Fruit fly (Drosophila melanogaster) whole organism, embryonic: ENCODE measurements around the gene CG18596.

Source experiments
- Adf1 ChIP-seq: fragments of 200-800 bp; sonication (Bioruptor generic); IDR thresholded peaks from 2 replicates; pipeline ENCODE4 v1.3.6; 2022; ENCODE audit warnings: missing biosample characterization, missing genetic modification characterization
- Atf6 ChIP-seq: fragments of 200-800 bp; sonication (Bioruptor generic); IDR thresholded peaks from 2 replicates; pipeline ENCODE4 v1.3.6; 2022; ENCODE audit warnings: missing biosample characterization, missing genetic modification characterization
- CG10366 ChIP-seq: fragments of 200-800 bp; sonication (Bioruptor generic); IDR thresholded peaks from 2 replicates; pipeline ENCODE4 v1.3.6; 2022; ENCODE audit warnings: missing biosample characterization, missing genetic modification characterization
- CG10565 ChIP-seq: fragments of 200-800 bp; sonication (Bioruptor generic); optimal IDR thresholded peaks from 3 replicates; lab custom pipeline; 2016; ENCODE audit warnings: missing biosample characterization, mild to moderate bottlenecking, missing genetic modification characterization
- CG12391 ChIP-seq: fragments of 200-800 bp; sonication (Bioruptor generic); optimal IDR thresholded peaks from 3 replicates; lab custom pipeline; 2018; ENCODE audit warnings: missing biosample characterization, mild to moderate bottlenecking, missing genetic modification characterization, moderate library complexity
- CG13287 ChIP-seq: fragments of 200-800 bp; sonication (Bioruptor generic); IDR thresholded peaks from 2 replicates; pipeline ENCODE4 v1.3.6; 2022; ENCODE audit warnings: missing biosample characterization, missing genetic modification characterization; ENCODE audit not compliant: partially characterized antibody
- CG14965 ChIP-seq: fragments of 200-800 bp; sonication (Bioruptor generic); optimal IDR thresholded peaks from 2 replicates; lab custom pipeline; 2016; ENCODE audit warnings: missing biosample characterization, missing genetic modification characterization, borderline replicate concordance
- CG15011 ChIP-seq: fragments of 200-800 bp; sonication (Bioruptor generic); optimal IDR thresholded peaks from 3 replicates; lab custom pipeline; 2018; ENCODE audit warnings: missing biosample characterization, mild to moderate bottlenecking, missing genetic modification characterization
- CG16779 ChIP-seq: fragments of 200-800 bp; sonication (Bioruptor generic); IDR thresholded peaks from 2 replicates; pipeline ENCODE4 v1.3.6; 2022; ENCODE audit warnings: missing biosample characterization, missing genetic modification characterization
- CG17328 ChIP-seq: fragments of 200-800 bp; sonication (Bioruptor generic); IDR thresholded peaks from 2 replicates; pipeline ENCODE4 v1.3.6; 2022; ENCODE audit warnings: missing biosample characterization, missing genetic modification characterization
- CG18011 ChIP-seq: fragments of 200-800 bp; sonication (Bioruptor generic); optimal IDR thresholded peaks from 2 replicates; lab custom pipeline; 2017; ENCODE audit warnings: missing biosample characterization, missing genetic modification characterization, mild to moderate bottlenecking, moderate library complexity, missing genotype
- CG30403 ChIP-seq: fragments of 200-800 bp; sonication (Bioruptor generic); optimal IDR thresholded peaks from 3 replicates; lab custom pipeline; 2016; ENCODE audit warnings: missing biosample characterization, missing genetic modification characterization
- CG42726 ChIP-seq: fragments of 200-800 bp; sonication (Bioruptor generic); IDR thresholded peaks from 2 replicates; pipeline ENCODE4 v1.3.6; 2022; ENCODE audit warnings: missing biosample characterization, missing genetic modification characterization; ENCODE audit not compliant: partially characterized antibody
- CG43689 ChIP-seq: fragments of 200-800 bp; sonication (Bioruptor generic); IDR thresholded peaks from 2 replicates; pipeline ENCODE4 v1.3.6; 2022; ENCODE audit warnings: missing biosample characterization, missing genetic modification characterization
- CG4707 ChIP-seq: fragments of 200-800 bp; sonication (Bioruptor generic); optimal IDR thresholded peaks from 2 replicates; lab custom pipeline; 2018; ENCODE audit warnings: missing biosample characterization, mild to moderate bottlenecking, missing genetic modification characterization, moderate library complexity
- CG4854 ChIP-seq: fragments of 200-800 bp; sonication (Bioruptor generic); optimal IDR thresholded peaks from 2 replicates; lab custom pipeline; 2016; ENCODE audit warnings: missing biosample characterization, missing genetic modification characterization, inconsistent platforms
- CG5953 ChIP-seq: fragments of 200-800 bp; sonication (Bioruptor generic); IDR thresholded peaks from 2 replicates; pipeline ENCODE4 v1.3.6; 2022; ENCODE audit warnings: missing biosample characterization, missing genetic modification characterization
- CG9932 ChIP-seq: fragments of 200-800 bp; sonication (Bioruptor generic); IDR thresholded peaks from 2 replicates; pipeline ENCODE4 v1.3.6; 2022; ENCODE audit warnings: missing biosample characterization, missing genetic modification characterization
- CoRest ChIP-seq: fragments of 200-800 bp; sonication (Bioruptor generic); optimal IDR thresholded peaks from 3 replicates; lab custom pipeline; 2018; ENCODE audit warnings: missing biosample characterization, mild to moderate bottlenecking, missing genetic modification characterization, moderate library complexity
- Dbx ChIP-seq: fragments of 200-800 bp; sonication (Bioruptor generic); IDR thresholded peaks from 3 replicates; pipeline ENCODE4 v1.3.6; 2022; ENCODE audit warnings: missing biosample characterization, missing genetic modification characterization
- Dp ChIP-seq: fragments of 200-800 bp; sonication (Bioruptor generic); optimal IDR thresholded peaks from 2 replicates; lab custom pipeline; 2018; ENCODE audit warnings: missing biosample characterization, mild to moderate bottlenecking, missing genetic modification characterization, moderate library complexity
- Drgx ChIP-seq: fragments of 200-800 bp; sonication (Bioruptor generic); IDR thresholded peaks from 2 replicates; pipeline ENCODE4 v1.3.6; 2022; ENCODE audit warnings: missing biosample characterization, missing genetic modification characterization
- Ets65A ChIP-seq: fragments of 200-800 bp; sonication (Bioruptor generic); peaks from one replicate; lab custom pipeline; 2016; ENCODE audit warnings: missing biosample characterization, missing genetic modification characterization
- GATAe ChIP-seq: fragments of 200-800 bp; sonication (Bioruptor generic); conservative IDR thresholded peaks from 2 replicates; pipeline ENCODE4 v1.3.6; 2022; ENCODE audit warnings: missing biosample characterization, missing genetic modification characterization
- H2.0 ChIP-seq: fragments of 200-800 bp; sonication (Bioruptor generic); IDR thresholded peaks from 2 replicates; pipeline ENCODE4 v1.3.6; 2022; ENCODE audit warnings: missing biosample characterization, missing genetic modification characterization
- HLH3B ChIP-seq: fragments of 200-800 bp; sonication (Bioruptor generic); IDR thresholded peaks from 2 replicates; pipeline ENCODE4 v1.3.6; 2022; ENCODE audit warnings: missing biosample characterization, missing genetic modification characterization
- HLHmδ ChIP-seq: fragments of 200-800 bp; sonication (Bioruptor generic); optimal IDR thresholded peaks from 2 replicates; lab custom pipeline; 2018; ENCODE audit warnings: missing biosample characterization, mild to moderate bottlenecking, missing genetic modification characterization, moderate library complexity
- Hr51 ChIP-seq, 2 experiments: fragments of 200-800 bp; sonication (Bioruptor generic); optimal IDR thresholded peaks; 2 replicates in 1 of 2; 3 replicates in 1 of 2; lab custom pipeline; 2016 to 2018; ENCODE audit warnings: missing biosample characterization in 2 of 2, missing genetic modification characterization in 2 of 2, mild to moderate bottlenecking in 1 of 2, moderate library complexity in 1 of 2
- Neu2 ChIP-seq: fragments of 200-800 bp; sonication (Bioruptor generic); optimal IDR thresholded peaks from 3 replicates; lab custom pipeline; 2016; ENCODE audit warnings: missing biosample characterization, missing genetic modification characterization, borderline replicate concordance
- Opbp ChIP-seq: fragments of 200-800 bp; sonication (Bioruptor generic); IDR thresholded peaks from 3 replicates; pipeline ENCODE4 v1.3.6; 2022; ENCODE audit warnings: missing biosample characterization, missing genetic modification characterization; ENCODE audit not compliant: partially characterized antibody
- Sin3A ChIP-seq: fragments of >200 bp; optimal IDR thresholded peaks from 2 replicates; lab custom pipeline; 2018
- Sry-β ChIP-seq: fragments of 200-800 bp; sonication (Bioruptor generic); optimal IDR thresholded peaks from 2 replicates; lab custom pipeline; 2018; ENCODE audit warnings: missing biosample characterization, mild to moderate bottlenecking, missing genetic modification characterization, moderate library complexity
- ara ChIP-seq: fragments of 200-800 bp; sonication (Bioruptor generic); IDR thresholded peaks from 2 replicates; pipeline ENCODE4 v1.3.6; 2022; ENCODE audit warnings: missing biosample characterization, missing genetic modification characterization
- ato ChIP-seq: fragments of 200-800 bp; sonication (Bioruptor generic); IDR thresholded peaks from 2 replicates; pipeline ENCODE4 v1.3.6; 2022; ENCODE audit warnings: missing biosample characterization, missing genetic modification characterization; ENCODE audit not compliant: partially characterized antibody
- chif ChIP-seq, 2 experiments: fragments of 200-800 bp; sonication (Bioruptor generic); optimal IDR thresholded peaks; 3 replicates each; lab custom pipeline; 2016; ENCODE audit warnings: missing biosample characterization in 2 of 2, missing genetic modification characterization in 2 of 2
- chn ChIP-seq: fragments of 200-800 bp; sonication (Bioruptor generic); optimal IDR thresholded peaks from 2 replicates; lab custom pipeline; 2016; ENCODE audit warnings: missing biosample characterization, missing genetic modification characterization
- dati ChIP-seq: fragments of 200-800 bp; sonication (Bioruptor generic); IDR thresholded peaks from 2 replicates; pipeline ENCODE4 v1.3.6; 2022; ENCODE audit warnings: missing biosample characterization, missing genetic modification characterization
- gcm2 ChIP-seq: fragments of 200-800 bp; sonication (Bioruptor generic); optimal IDR thresholded peaks from 2 replicates; lab custom pipeline; 2016; ENCODE audit warnings: missing biosample characterization, missing genetic modification characterization
- gro ChIP-seq: fragments of 200-800 bp; sonication (Bioruptor generic); optimal IDR thresholded peaks from 2 replicates; lab custom pipeline; 2016; ENCODE audit warnings: missing biosample characterization, missing genetic modification characterization
- gsb ChIP-seq: fragments of 200-800 bp; sonication (Bioruptor generic); IDR thresholded peaks from 2 replicates; pipeline ENCODE4 v1.3.6; 2022; ENCODE audit warnings: missing biosample characterization, missing genetic modification characterization
- h ChIP-seq: fragments of >200 bp; optimal IDR thresholded peaks from 2 replicates; lab custom pipeline; 2017
- luna ChIP-seq: fragments of 200-800 bp; sonication (Bioruptor generic); optimal IDR thresholded peaks from 2 replicates; lab custom pipeline; 2016; ENCODE audit warnings: missing biosample characterization, missing genetic modification characterization
- peb ChIP-seq: fragments of 200-800 bp; sonication (Bioruptor generic); IDR thresholded peaks from 2 replicates; pipeline ENCODE4 v1.3.6; 2022; ENCODE audit warnings: missing biosample characterization, missing genetic modification characterization
- pho ChIP-seq: fragments of 200-800 bp; sonication (Bioruptor generic); optimal IDR thresholded peaks from 2 replicates; lab custom pipeline; 2016; ENCODE audit warnings: missing biosample characterization, missing genetic modification characterization
- psq ChIP-seq: fragments of 200-800 bp; sonication (Bioruptor generic); optimal IDR thresholded peaks from 2 replicates; lab custom pipeline; 2017; ENCODE audit warnings: missing biosample characterization, missing genetic modification characterization
- row ChIP-seq: fragments of 200-800 bp; sonication (Bioruptor generic); IDR thresholded peaks from 3 replicates; pipeline ENCODE4 v1.3.6; 2022; ENCODE audit warnings: missing biosample characterization, missing genetic modification characterization
- sima ChIP-seq: fragments of 200-800 bp; sonication (Bioruptor generic); optimal IDR thresholded peaks from 2 replicates; lab custom pipeline; 2016; ENCODE audit warnings: missing biosample characterization, missing genetic modification characterization
- slp2 ChIP-seq: fragments of 200-800 bp; sonication (Bioruptor generic); optimal IDR thresholded peaks from 2 replicates; lab custom pipeline; 2016; ENCODE audit warnings: missing biosample characterization, missing genetic modification characterization
- so ChIP-seq: fragments of 200-800 bp; sonication (Bioruptor generic); IDR thresholded peaks from 3 replicates; pipeline ENCODE4 v1.3.6; 2022; ENCODE audit warnings: missing biosample characterization, missing genetic modification characterization
- sr ChIP-seq: fragments of 200-800 bp; sonication (Bioruptor generic); IDR thresholded peaks from 3 replicates; pipeline ENCODE4 v1.3.6; 2022; ENCODE audit warnings: missing biosample characterization, missing genetic modification characterization
- sug ChIP-seq: fragments of 200-800 bp; optimal IDR thresholded peaks from 2 replicates; lab custom pipeline; 2019; ENCODE audit warnings: missing biosample characterization, mild to moderate bottlenecking, missing genetic modification characterization, moderate library complexity
- vfl ChIP-seq: fragments of 200-800 bp; sonication (Bioruptor generic); optimal IDR thresholded peaks from 2 replicates; lab custom pipeline; 2016; ENCODE audit warnings: missing biosample characterization, missing genetic modification characterization
- zen2 ChIP-seq: fragments of 200-800 bp; sonication (Bioruptor generic); IDR thresholded peaks from 3 replicates; pipeline ENCODE4 v1.3.6; 2022; ENCODE audit warnings: missing biosample characterization, missing genetic modification characterization; ENCODE audit not compliant: partially characterized antibody

CG18596 gene

DNA sequence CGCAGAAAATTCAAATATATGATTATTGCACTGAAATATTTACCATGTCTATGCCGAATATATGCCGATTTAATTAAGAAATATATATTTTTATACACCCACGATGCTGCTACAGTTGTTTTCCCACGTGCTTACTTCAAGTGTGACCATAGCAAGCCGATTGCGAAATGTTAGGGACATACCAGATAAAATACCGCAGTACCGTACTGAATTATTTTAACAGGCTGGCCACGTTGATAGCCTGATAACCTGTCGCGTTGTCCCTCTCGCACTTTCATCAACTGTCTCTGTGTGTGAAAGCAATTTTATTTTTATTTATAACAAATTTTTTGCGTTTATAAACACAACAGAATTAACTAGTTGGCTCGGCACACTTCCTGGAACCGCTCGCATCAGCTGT lies 45.2 kb downstream of the CG18596 start, which contains the start of the genes Nop56 and mats (continued):
- TF ChIP-seq vfl (GFP tag; lab: Kevin White, UChicago) (no peak), Sry-β (GFP tag; lab: Kevin White, UChicago) (no peak), CG10565 (no peak), CG9932 (no peak), zen2 (GFP tag; lab: Robert Waterston, UW) (no peak), CG13287 (peak; percentile 57; the same call in 1 of the 2 replicates), Drgx (GFP tag; lab: Robert Waterston, UW) (no peak), chif (GFP tag; optimal IDR thresholded peaks at IDR 0.05; lab: Kevin White, UChicago) (no peak), HLH3B (GFP tag; lab: Robert Waterston, UW) (no peak), GATAe (GFP tag; lab: Robert Waterston, UW) (peak; percentile 17; the same call in 1 of the 2 replicates), sima (GFP tag; lab: Kevin White, UChicago) (no peak), CG16779 (GFP tag; lab: Robert Waterston, UW) (no peak), CG14965 (GFP tag; lab: Kevin White, UChicago) (no peak), Sin3A (lab: Kevin White, UChicago) (peak; percentile 41), h (lab: Kevin White, UChicago) (no peak), Ets65A (GFP tag; lab: Kevin White, UChicago) (no peak), CG15011 (GFP tag; lab: Kevin White, UChicago) (no peak), CG5953 (no peak), sug (tag; lab: Kevin White, UChicago) (peak; percentile 33), Hr51 (GFP tag; optimal IDR thresholded peaks at IDR 0.05; lab: Kevin White, UChicago) (no peak), Neu2 (GFP tag; lab: Kevin White, UChicago) (no peak), Dp (GFP tag; lab: Kevin White, UChicago) (peak; percentile 31), sr (GFP tag; lab: Robert Waterston, UW) (no peak), CG18011 (GFP tag; lab: Kevin White, UChicago) (no peak), CG4854 (GFP tag; lab: Kevin White, UChicago) (no peak), gsb (GFP tag; lab: Robert Waterston, UW) (no peak), Atf6 (no peak), so (GFP tag; lab: Robert Waterston, UW) (0 out of 3 replicates have a peak, but pooled peaks have one; percentile 16), H2.0 (GFP tag; lab: Robert Waterston, UW) (no peak), luna (GFP tag; lab: Kevin White, UChicago) (no peak), CG12391 (tag; lab: Kevin White, UChicago) (peak; percentile 10), Opbp (GFP tag; lab: Robert Waterston, UW) (peak; percentile 29; the same call in 1 of the 3 replicates), gro (peak; percentile 30), CG42726 (GFP tag; lab: Robert Waterston, UW) (no peak), slp2 (GFP tag; lab: Kevin White, UChicago) (no peak), Dbx (GFP tag; lab: Robert Waterston, UW) (0 out of 3 replicates have a peak, but pooled peaks have one; percentile 28), ato (GFP tag; lab: Robert Waterston, UW) (no peak), gcm2 (GFP tag; lab: Kevin White, UChicago) (no peak), CoRest (tag; lab: Kevin White, UChicago) (no peak), chn (GFP tag; lab: Kevin White, UChicago) (no peak), Adf1 (GFP tag; lab: Robert Waterston, UW) (no peak), CG4707 (GFP tag; lab: Kevin White, UChicago) (no peak), HLHmδ (GFP tag; lab: Kevin White, UChicago) (no peak), CG17328 (GFP tag; lab: Robert Waterston, UW) (no peak), psq (GFP tag; lab: Kevin White, UChicago) (no peak), ara (no peak), pho (GFP tag; lab: Kevin White, UChicago) (no peak), row (GFP tag; lab: Robert Waterston, UW) (peak; percentile 35; the same call in 1 of the 3 replicates), dati (GFP tag; lab: Robert Waterston, UW) (no peak), peb (no peak), CG43689 (GFP tag; lab: Robert Waterston, UW) (no peak), CG30403 (GFP tag; lab: Kevin White, UChicago) (no peak), CG10366 (no peak)
